Worm (Caenorhabditis elegans) whole organism, young adult: Measurements from ENCODE around the gene E04F6.15.

Experiments used
- ama-1 ChIP-seq, 3 experiments: fragments of 150-350 bp in 1 of 3; sonication (generic microtip) in 2 of 3; optimal IDR thresholded peaks; 2 replicates each; lab custom pipeline; 2014 to 2018; ENCODE audit warnings: missing biosample characterization in 2 of 3, missing genetic modification characterization in 2 of 3, missing genetic modification reagents in 2 of 3
- athp-1 ChIP-seq: sonication (generic microtip); optimal IDR thresholded peaks from 2 replicates; lab custom pipeline; 2017; ENCODE audit warnings: mild to moderate bottlenecking, missing genetic modification characterization, missing compliant biosample characterization
- snpc-4 ChIP-seq, 5 experiments: fragments of 150-350 bp in 1 of 5; sonication (generic microtip) in 4 of 5; optimal IDR thresholded peaks; 2 replicates each; lab custom pipeline; 2014 to 2018; ENCODE audit warnings: missing genetic modification characterization in 5 of 5, missing biosample characterization in 3 of 5, antibody characterized with exemption in 2 of 5, mild to moderate bottlenecking in 2 of 5, missing compliant biosample characterization in 2 of 5, missing genotype in 2 of 5, moderate library complexity in 2 of 5, missing genetic modification reagents in 1 of 5

DNA sequence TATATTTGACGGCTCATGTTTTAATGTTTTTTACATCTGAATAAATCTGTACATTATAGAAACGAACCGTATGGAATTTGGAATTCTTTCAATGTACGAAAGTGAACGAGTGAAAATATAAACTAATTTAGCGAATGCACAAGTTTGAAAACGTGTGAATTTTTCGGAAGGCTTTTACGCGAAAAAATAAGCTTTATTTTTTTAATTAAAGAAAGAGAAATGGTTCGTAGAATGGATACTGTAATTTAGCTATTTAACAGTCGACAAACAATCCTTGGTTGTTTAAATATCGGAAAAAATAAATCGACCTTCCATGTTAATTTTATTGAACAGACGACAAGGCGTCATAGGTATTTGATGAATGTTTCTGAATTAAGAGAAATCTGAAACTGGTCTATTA lies 14.5 kb downstream of the E04F6.15 start, which contains the start of gene acdh-12:
- TF ChIP-seq ama-1 (optimal IDR thresholded peaks at IDR 0.05; lab: Kevin White, UChicago): no peak
- TF ChIP-seq ama-1 (GFP tag; optimal IDR thresholded peaks at IDR 0.05; lab: Kevin White, UChicago): no peak
- TF ChIP-seq snpc-4 (GFP tag; optimal IDR thresholded peaks at IDR 0.05; lab: Kevin White, UChicago): no peak
- TF ChIP-seq snpc-4 (tag; optimal IDR thresholded peaks at IDR 0.05; lab: Kevin White, UChicago): no peak
- TF ChIP-seq athp-1 (tag; lab: Kevin White, UChicago): peak; percentile 81
